Fruit fly (Drosophila melanogaster) whole organism, embryonic: Measurements from ENCODE around the gene Pex3.

Experiments used
- Aef1 ChIP-seq: fragments of 200-800 bp; sonication (Bioruptor generic); IDR thresholded peaks from 3 replicates; pipeline ENCODE4 v1.3.6; 2022; ENCODE audit warnings: missing biosample characterization, missing genetic modification characterization
- B-H1 ChIP-seq: fragments of 200-800 bp; sonication (Bioruptor generic); IDR thresholded peaks from 3 replicates; pipeline ENCODE4 v1.3.6; 2022; ENCODE audit warnings: missing biosample characterization, missing genetic modification characterization
- CG10462 ChIP-seq: fragments of 200-800 bp; sonication (Bioruptor generic); optimal IDR thresholded peaks from 2 replicates; lab custom pipeline; 2016; ENCODE audit warnings: missing biosample characterization, missing genetic modification characterization
- CG10565 ChIP-seq: fragments of 200-800 bp; sonication (Bioruptor generic); optimal IDR thresholded peaks from 3 replicates; lab custom pipeline; 2016; ENCODE audit warnings: missing biosample characterization, mild to moderate bottlenecking, missing genetic modification characterization
- CG10959 ChIP-seq: fragments of 200-800 bp; sonication (Bioruptor generic); IDR thresholded peaks from 2 replicates; pipeline ENCODE4 v1.3.6; 2022; ENCODE audit warnings: missing biosample characterization, missing genetic modification characterization
- CG12744 ChIP-seq: fragments of 200-800 bp; sonication (Bioruptor generic); optimal IDR thresholded peaks from 2 replicates; lab custom pipeline; 2016; ENCODE audit warnings: missing biosample characterization, missing genetic modification characterization
- CG14441 ChIP-seq: fragments of 200-800 bp; sonication (Bioruptor generic); IDR thresholded peaks from 2 replicates; pipeline ENCODE4 v1.3.6; 2022; ENCODE audit warnings: missing biosample characterization, missing genetic modification characterization
- CG15269 ChIP-seq: fragments of 200-800 bp; sonication (Bioruptor generic); optimal IDR thresholded peaks from 2 replicates; lab custom pipeline; 2018; ENCODE audit warnings: missing biosample characterization, mild to moderate bottlenecking, missing genetic modification characterization, moderate library complexity
- CG17802 ChIP-seq: fragments of 200-800 bp; sonication (Bioruptor generic); optimal IDR thresholded peaks from 2 replicates; lab custom pipeline; 2018; ENCODE audit warnings: missing biosample characterization, mild to moderate bottlenecking, missing genetic modification characterization, moderate library complexity
- CG18476 ChIP-seq: fragments of 200-800 bp; sonication (Bioruptor generic); optimal IDR thresholded peaks from 2 replicates; lab custom pipeline; 2016; ENCODE audit warnings: missing biosample characterization, mild to moderate bottlenecking, missing genetic modification characterization
- CG2875 ChIP-seq: fragments of 200-800 bp; sonication (Bioruptor generic); optimal IDR thresholded peaks from 2 replicates; lab custom pipeline; 2017; ENCODE audit warnings: missing biosample characterization, mild to moderate bottlenecking, missing genetic modification characterization, missing genetic modification reagents
- CG31224 ChIP-seq: fragments of 200-800 bp; sonication (Bioruptor generic); IDR thresholded peaks from 2 replicates; pipeline ENCODE4 v1.3.6; 2022; ENCODE audit warnings: missing biosample characterization, missing genetic modification characterization
- CG33557 ChIP-seq: fragments of 200-800 bp; sonication (Bioruptor generic); optimal IDR thresholded peaks from 2 replicates; lab custom pipeline; 2019; ENCODE audit warnings: missing biosample characterization, mild to moderate bottlenecking, missing genetic modification characterization, moderate library complexity
- CG4282 ChIP-seq: fragments of 200-800 bp; sonication (Bioruptor generic); optimal IDR thresholded peaks from 2 replicates; lab custom pipeline; 2016; ENCODE audit warnings: missing biosample characterization, missing genetic modification characterization
- CG6272 ChIP-seq: fragments of 200-800 bp; sonication (Bioruptor generic); IDR thresholded peaks from 2 replicates; pipeline ENCODE4 v1.3.6; 2022; ENCODE audit warnings: missing biosample characterization, missing genetic modification characterization
- CG6683 ChIP-seq: fragments of 200-800 bp; sonication (Bioruptor generic); optimal IDR thresholded peaks from 2 replicates; lab custom pipeline; 2017; ENCODE audit warnings: missing biosample characterization, mild to moderate bottlenecking, missing genetic modification characterization, missing genetic modification reagents
- CG9437 ChIP-seq: fragments of 200-800 bp; sonication (Bioruptor generic); optimal IDR thresholded peaks from 2 replicates; lab custom pipeline; 2018; ENCODE audit warnings: missing biosample characterization, mild to moderate bottlenecking, missing genetic modification characterization
- CoRest ChIP-seq: fragments of 200-800 bp; sonication (Bioruptor generic); optimal IDR thresholded peaks from 3 replicates; lab custom pipeline; 2018; ENCODE audit warnings: missing biosample characterization, mild to moderate bottlenecking, missing genetic modification characterization, moderate library complexity
- Deaf1 ChIP-seq: fragments of 200-800 bp; optimal IDR thresholded peaks from 3 replicates; lab custom pipeline; 2019; ENCODE audit warnings: missing biosample characterization, mild to moderate bottlenecking, missing genetic modification characterization, moderate library complexity
- E2f1 ChIP-seq: fragments of 200-800 bp; sonication (Bioruptor generic); IDR thresholded peaks from 2 replicates; pipeline ENCODE4 v1.3.6; 2022; ENCODE audit warnings: missing biosample characterization, missing genetic modification characterization
- Fer1 ChIP-seq: fragments of 200-800 bp; sonication (Bioruptor generic); optimal IDR thresholded peaks from 2 replicates; lab custom pipeline; 2017; ENCODE audit warnings: missing biosample characterization, mild to moderate bottlenecking, missing genetic modification characterization
- Hr51 ChIP-seq, 2 experiments: fragments of 200-800 bp; sonication (Bioruptor generic); optimal IDR thresholded peaks; 2 replicates in 1 of 2; 3 replicates in 1 of 2; lab custom pipeline; 2016 to 2018; ENCODE audit warnings: missing biosample characterization in 2 of 2, missing genetic modification characterization in 2 of 2, mild to moderate bottlenecking in 1 of 2, moderate library complexity in 1 of 2
- Meics ChIP-seq: fragments of 200-800 bp; sonication (Bioruptor generic); optimal IDR thresholded peaks from 2 replicates; lab custom pipeline; 2017; ENCODE audit warnings: missing biosample characterization, mild to moderate bottlenecking, missing genetic modification characterization
- Mrtf ChIP-seq: fragments of 200-800 bp; sonication (Bioruptor generic); IDR thresholded peaks from 3 replicates; pipeline ENCODE4 v1.3.6; 2022; ENCODE audit warnings: missing biosample characterization, missing genetic modification characterization
- Nf-YB ChIP-seq: fragments of 200-800 bp; sonication (Bioruptor generic); optimal IDR thresholded peaks from 3 replicates; lab custom pipeline; 2019; ENCODE audit warnings: missing biosample characterization, mild to moderate bottlenecking, missing genetic modification characterization, moderate library complexity
- Nf-YC ChIP-seq: fragments of 200-800 bp; optimal IDR thresholded peaks from 3 replicates; lab custom pipeline; 2019; ENCODE audit warnings: missing biosample characterization, mild to moderate bottlenecking, missing genetic modification characterization, moderate library complexity
- Poxn ChIP-seq: fragments of 200-800 bp; sonication (Bioruptor generic); IDR thresholded peaks from 2 replicates; pipeline ENCODE4 v1.3.6; 2022; ENCODE audit warnings: missing biosample characterization, missing genetic modification characterization
- Sry-β ChIP-seq: fragments of 200-800 bp; sonication (Bioruptor generic); optimal IDR thresholded peaks from 2 replicates; lab custom pipeline; 2018; ENCODE audit warnings: missing biosample characterization, mild to moderate bottlenecking, missing genetic modification characterization, moderate library complexity
- Ssrp ChIP-seq: fragments of 200-800 bp; sonication (Bioruptor generic); optimal IDR thresholded peaks from 2 replicates; lab custom pipeline; 2018; ENCODE audit warnings: missing biosample characterization, mild to moderate bottlenecking, missing genetic modification characterization, moderate library complexity
- ab ChIP-seq: fragments of 200-800 bp; sonication (Bioruptor generic); optimal IDR thresholded peaks from 2 replicates; lab custom pipeline; 2016; ENCODE audit warnings: missing biosample characterization, missing genetic modification characterization
- aop ChIP-seq: fragments of 200-800 bp; sonication (Bioruptor generic); IDR thresholded peaks from 2 replicates; pipeline ENCODE4 v1.3.6; 2022; ENCODE audit warnings: missing biosample characterization, missing genetic modification characterization
- br ChIP-seq: fragments of >200 bp; optimal IDR thresholded peaks from 2 replicates; lab custom pipeline; 2017
- dan ChIP-seq: fragments of 200-800 bp; sonication (Bioruptor generic); IDR thresholded peaks from 2 replicates; pipeline ENCODE4 v1.3.6; 2022; ENCODE audit warnings: missing biosample characterization, missing genetic modification characterization
- dati ChIP-seq: fragments of 200-800 bp; sonication (Bioruptor generic); IDR thresholded peaks from 2 replicates; pipeline ENCODE4 v1.3.6; 2022; ENCODE audit warnings: missing biosample characterization, missing genetic modification characterization
- exex ChIP-seq: fragments of 200-800 bp; sonication (Bioruptor generic); optimal IDR thresholded peaks from 4 replicates; lab custom pipeline; 2018; ENCODE audit warnings: missing biosample characterization, mild to moderate bottlenecking, missing genetic modification characterization, moderate library complexity
- fd96Cb ChIP-seq: fragments of 200-800 bp; sonication (Bioruptor generic); optimal IDR thresholded peaks from 2 replicates; lab custom pipeline; 2018; ENCODE audit warnings: missing biosample characterization, mild to moderate bottlenecking, missing genetic modification characterization, moderate library complexity
- gem ChIP-seq: fragments of 200-800 bp; sonication (Bioruptor generic); optimal IDR thresholded peaks from 2 replicates; lab custom pipeline; 2019; ENCODE audit warnings: missing biosample characterization, mild to moderate bottlenecking, missing genetic modification characterization, moderate library complexity
- insv ChIP-seq, 2 experiments: fragments of 200-800 bp; sonication (Bioruptor generic); optimal IDR thresholded peaks; 3 replicates each; lab custom pipeline; 2016 to 2018; ENCODE audit warnings: missing biosample characterization in 2 of 2, missing genetic modification characterization in 2 of 2
- jumu ChIP-seq: fragments of 200-800 bp; sonication (Bioruptor generic); optimal IDR thresholded peaks from 3 replicates; lab custom pipeline; 2016; ENCODE audit warnings: missing biosample characterization, missing genetic modification characterization
- nerfin-1 ChIP-seq: fragments of 200-800 bp; sonication (Bioruptor generic); optimal IDR thresholded peaks from 3 replicates; lab custom pipeline; 2019; ENCODE audit warnings: missing biosample characterization, mild to moderate bottlenecking, missing genetic modification characterization, moderate library complexity
- p53 ChIP-seq: fragments of 200-800 bp; sonication (Bioruptor generic); optimal IDR thresholded peaks from 2 replicates; lab custom pipeline; 2016; ENCODE audit warnings: missing biosample characterization, missing genetic modification characterization
- pfk ChIP-seq: fragments of 200-800 bp; sonication (Bioruptor generic); optimal IDR thresholded peaks from 2 replicates; lab custom pipeline; 2018; ENCODE audit warnings: missing biosample characterization, mild to moderate bottlenecking, missing genetic modification characterization, moderate library complexity
- ranshi ChIP-seq: fragments of 200-800 bp; sonication (Bioruptor generic); IDR thresholded peaks from 2 replicates; pipeline ENCODE4 v1.3.6; 2022; ENCODE audit warnings: missing biosample characterization, missing genetic modification characterization
- sc ChIP-seq, 3 experiments: fragments of >200 bp in 2 of 3; fragments of 200-800 bp in 1 of 3; sonication (Bioruptor generic) in 1 of 3; optimal IDR thresholded peaks; 2 replicates in 2 of 3; 3 replicates in 1 of 3; lab custom pipeline; 2017; ENCODE audit warnings: mild to moderate bottlenecking in 1 of 3, missing biosample characterization in 1 of 3, missing genetic modification characterization in 1 of 3, missing genetic modification reagents in 1 of 3
- sisA ChIP-seq: fragments of 200-800 bp; sonication (Bioruptor generic); IDR thresholded peaks from 2 replicates; pipeline ENCODE4 v1.3.6; 2022; ENCODE audit warnings: missing biosample characterization, missing genetic modification characterization
- slp2 ChIP-seq: fragments of 200-800 bp; sonication (Bioruptor generic); optimal IDR thresholded peaks from 2 replicates; lab custom pipeline; 2016; ENCODE audit warnings: missing biosample characterization, missing genetic modification characterization
- ssp ChIP-seq: fragments of 200-800 bp; sonication (Bioruptor generic); IDR thresholded peaks from 2 replicates; pipeline ENCODE4 v1.3.6; 2022; ENCODE audit warnings: missing biosample characterization, missing genetic modification characterization
- tgo ChIP-seq: fragments of 200-800 bp; sonication (Bioruptor generic); IDR thresholded peaks from 3 replicates; pipeline ENCODE4 v1.3.6; 2022; ENCODE audit warnings: missing biosample characterization, missing genetic modification characterization
- zfh2 ChIP-seq: fragments of 200-800 bp; sonication (Bioruptor generic); optimal IDR thresholded peaks from 2 replicates; lab custom pipeline; 2016; ENCODE audit warnings: missing biosample characterization, missing genetic modification characterization

Pex3 gene

DNA sequence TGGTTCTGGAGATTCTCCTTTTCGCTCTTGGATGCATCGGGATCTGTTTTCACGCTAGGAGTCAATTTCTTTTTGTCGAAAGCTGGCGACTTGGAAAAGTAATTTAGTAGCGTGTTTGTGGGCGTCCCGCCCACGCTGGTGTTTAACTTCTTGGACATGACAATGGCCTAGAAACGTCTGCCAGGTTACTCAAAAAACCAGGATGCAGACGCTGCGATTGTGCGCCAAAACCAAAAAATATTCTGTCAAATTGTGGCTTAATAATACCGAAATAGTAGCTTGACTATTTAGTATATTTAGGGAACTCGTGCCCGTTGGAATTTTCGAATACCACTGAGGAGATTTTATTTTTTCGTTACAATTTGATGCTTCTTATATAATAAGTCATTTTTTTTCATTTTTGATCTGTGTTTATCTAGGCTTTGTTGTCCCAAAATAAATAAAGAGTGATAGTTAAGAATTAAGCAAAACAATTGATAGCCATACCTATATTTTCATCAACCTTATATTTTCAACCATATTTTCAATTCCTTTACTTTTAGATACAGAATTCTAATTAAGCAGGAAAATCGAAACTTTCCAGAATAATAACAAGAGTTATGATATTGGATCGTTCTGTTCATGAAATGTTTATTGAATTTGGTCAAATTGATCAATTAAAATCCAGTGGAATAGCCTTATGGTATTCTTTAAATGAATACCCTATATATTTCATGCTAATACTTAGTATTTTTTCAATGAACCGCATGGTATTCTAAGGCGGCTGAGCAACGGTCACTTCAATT is 14.4 kb downstream of the Pex3 start, which contains the start of the genes Msh6 and Prp31 (continued):
- TF ChIP-seq Nf-YB (peak; percentile 48), br (no peak), fd96Cb (tag; lab: Kevin White, UChicago) (peak; percentile 79), Aef1 (GFP tag; lab: Robert Waterston, UW) (peak; percentile 72; the same call in 2 of the 3 replicates), slp2 (GFP tag; lab: Kevin White, UChicago) (peak; percentile 75), CG12744 (GFP tag; lab: Kevin White, UChicago) (peak; percentile 37), jumu (peak; percentile 50), CG17802 (tag; lab: Kevin White, UChicago) (peak; percentile 58), Poxn (GFP tag; lab: Robert Waterston, UW) (no peak), aop (no peak), CG18476 (peak; percentile 32), insv (GFP tag; optimal IDR thresholded peaks at IDR 0.05; lab: Kevin White, UChicago) (peak in 1 of 2 experiments; percentile 23), CoRest (tag; lab: Kevin White, UChicago) (peak; percentile 92), CG14441 (peak; percentile 69), Meics (GFP tag; lab: Kevin White, UChicago) (peak; percentile 91), Nf-YC (tag; lab: Kevin White, UChicago) (no peak), CG9437 (peak; percentile 65), p53 (GFP tag; lab: Kevin White, UChicago) (no peak), Fer1 (peak; percentile 40), CG2875 (GFP tag; lab: Kevin White, UChicago) (no peak), sc (optimal IDR thresholded peaks at IDR 0.05; lab: Kevin White, UChicago) (no peak), sc (GFP tag; optimal IDR thresholded peaks at IDR 0.05; lab: Kevin White, UChicago) (peak; percentile 46), Deaf1 (tag; lab: Kevin White, UChicago) (no peak), CG10565 (no peak), gem (tag; lab: Kevin White, UChicago) (no peak), CG33557 (GFP tag; lab: Kevin White, UChicago) (peak; percentile 65), exex (tag; lab: Kevin White, UChicago) (no peak), ab (GFP tag; lab: Kevin White, UChicago) (no peak), dati (no peak), CG31224 (GFP tag; lab: Robert Waterston, UW) (peak; percentile 60; the same call in 1 of the 2 replicates), sisA (peak; percentile 66), zfh2 (GFP tag; lab: Kevin White, UChicago) (peak; percentile 25), tgo (peak; percentile 63), CG4282 (GFP tag; lab: Kevin White, UChicago) (no peak), CG6272 (GFP tag; lab: Robert Waterston, UW) (peak; percentile 26; the same call in 1 of the 2 replicates), Mrtf (GFP tag; lab: Robert Waterston, UW) (0 out of 3 replicates have a peak, but pooled peaks have one; percentile 20), Hr51 (GFP tag; optimal IDR thresholded peaks at IDR 0.05; lab: Kevin White, UChicago) (peak in 1 of 2 experiments; percentile 73), nerfin-1 (tag; lab: Kevin White, UChicago) (peak; percentile 75), CG10959 (no peak), CG10462 (GFP tag; lab: Kevin White, UChicago) (peak; percentile 38), ssp (GFP tag; lab: Robert Waterston, UW) (peak; percentile 71), Ssrp (tag; lab: Kevin White, UChicago) (peak; percentile 85), ranshi (GFP tag; lab: Robert Waterston, UW) (peak; percentile 67; the same call in 1 of the 2 replicates), E2f1 (GFP tag; lab: Robert Waterston, UW) (peak; percentile 29; the same call in 1 of the 2 replicates), CG6683 (GFP tag; lab: Kevin White, UChicago) (no peak), CG15269 (tag; lab: Kevin White, UChicago) (peak; percentile 70), Sry-β (GFP tag; lab: Kevin White, UChicago) (peak; percentile 13), dan (GFP tag; lab: Robert Waterston, UW) (no peak), pfk (no peak), B-H1 (GFP tag; lab: Robert Waterston, UW) (0 out of 3 replicates have a peak, but pooled peaks have one; percentile 47)
